Fruit fly (Drosophila melanogaster): ENCODE results near the gene okr.
A peak's percentile ranks its signal among the peaks of the same experiment; 100 is the strongest.

The okr gene

dm6 chr2L:3001953-3002352 is 9.4 kb upstream of the okr start:
- no peak for TF ChIP-seq Pif1B (GFP tag; optimal IDR thresholded peaks at IDR 0.05)
- TF ChIP-seq CG32121 (GFP tag; IDR thresholded peaks at IDR 0.05): peak; percentile 17; the same call in 1 of the 2 replicates
- TF ChIP-seq CG17806 (tag; optimal IDR thresholded peaks at IDR 0.05): no peak
- TF ChIP-seq CG14655 (GFP tag; optimal IDR thresholded peaks at IDR 0.05): no peak
- no peak for TF ChIP-seq Pif1A (GFP tag; optimal IDR thresholded peaks at IDR 0.05)
- no peak for TF ChIP-seq CG34367 (tag; optimal IDR thresholded peaks at IDR 0.05)
- no peak for TF ChIP-seq CG15710 (tag; optimal IDR thresholded peaks at IDR 0.05)
- no peak for TF ChIP-seq CG10348 (GFP tag; IDR thresholded peaks at IDR 0.05)
- TF ChIP-seq CG8301 (tag; optimal IDR thresholded peaks at IDR 0.05): peak; percentile 69
- TF ChIP-seq Snoo (tag; optimal IDR thresholded peaks at IDR 0.05): no peak
- TF ChIP-seq CG13204 (GFP tag; optimal IDR thresholded peaks at IDR 0.05): no peak
- TF ChIP-seq D1 (tag; optimal IDR thresholded peaks at IDR 0.05): no peak
- no peak for TF ChIP-seq rn (GFP tag; IDR thresholded peaks at IDR 0.05)
- peak; percentile 3 for TF ChIP-seq CG9948 (tag; optimal IDR thresholded peaks at IDR 0.05)
- peak; percentile 53; the same call in 1 of the 2 replicates for TF ChIP-seq Ets98B (GFP tag; IDR thresholded peaks at IDR 0.05)
- TF ChIP-seq EcR (GFP tag; optimal IDR thresholded peaks at IDR 0.05): no peak
- no peak for TF ChIP-seq fd96Ca (GFP tag; IDR thresholded peaks at IDR 0.05)
- TF ChIP-seq CG12605 (GFP tag; IDR thresholded peaks at IDR 0.05): peak; percentile 39; the same call in 1 of the 2 replicates
- no peak for TF ChIP-seq CG8159 (tag; optimal IDR thresholded peaks at IDR 0.05)
- TF ChIP-seq CG4496 (GFP tag; IDR thresholded peaks at IDR 0.05): 0 out of 3 replicates have a peak, but pooled peaks have one; percentile 47
- no peak for TF ChIP-seq gl (tag; optimal IDR thresholded peaks at IDR 0.05)

- TF ChIP-seq CG13204 (GFP tag; optimal IDR thresholded peaks at IDR 0.05): peak; percentile 50
- peak; percentile 51; the same call in 1 of the 2 replicates for TF ChIP-seq CG12605 (GFP tag; IDR thresholded peaks at IDR 0.05)
- no peak for TF ChIP-seq CG9948 (tag; optimal IDR thresholded peaks at IDR 0.05)
These were observed 8.0 kb upstream of the okr start for dm6 chr2L:3000517-3000934.

- TF ChIP-seq CG34367 (tag; optimal IDR thresholded peaks at IDR 0.05): no peak
- TF ChIP-seq CG15710 (tag; optimal IDR thresholded peaks at IDR 0.05): no peak
- no peak for TF ChIP-seq CG14655 (GFP tag; optimal IDR thresholded peaks at IDR 0.05)
- 0 out of 3 replicates have a peak, but pooled peaks have one; percentile 30 for TF ChIP-seq CG4496 (GFP tag; IDR thresholded peaks at IDR 0.05)
These were observed 7.0 kb upstream of the okr start for dm6 chr2L:2999609-3000008.

DNA sequence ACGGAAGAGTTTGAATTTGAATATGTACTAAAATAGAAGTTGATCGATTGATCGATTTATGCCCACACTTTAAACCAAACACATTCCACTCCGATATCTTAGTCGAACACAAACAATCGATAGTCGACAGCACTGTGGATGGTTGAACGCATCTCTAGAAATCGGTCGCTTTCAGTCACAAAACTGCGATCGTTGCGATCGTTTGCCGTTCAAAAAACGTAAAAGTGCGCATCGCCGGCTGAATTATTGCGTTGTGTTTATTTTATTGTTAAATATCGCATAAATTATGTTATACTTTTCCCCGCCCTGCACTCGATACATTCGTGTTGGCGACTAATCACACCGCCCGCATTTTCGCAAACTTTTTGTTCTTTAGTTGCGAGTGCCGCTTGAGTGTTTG is 6.6 kb upstream of the okr start, which contains the start of gene Ccdc85:
TSS of gene Ccdc85 (plus strand) at position 174 of the 400 bp plus-strand sequence.
- TF ChIP-seq CG17806 (tag; optimal IDR thresholded peaks at IDR 0.05): no peak
- TF ChIP-seq CG13204 (GFP tag; optimal IDR thresholded peaks at IDR 0.05): no peak
- TF ChIP-seq Pif1B (GFP tag; optimal IDR thresholded peaks at IDR 0.05): no peak
- TF ChIP-seq CG8159 (tag; optimal IDR thresholded peaks at IDR 0.05): no peak
- TF ChIP-seq gl (tag; optimal IDR thresholded peaks at IDR 0.05): no peak
- TF ChIP-seq Pif1A (GFP tag; optimal IDR thresholded peaks at IDR 0.05): no peak
- TF ChIP-seq rn (GFP tag; IDR thresholded peaks at IDR 0.05): no peak
- no peak for TF ChIP-seq CG10348 (GFP tag; IDR thresholded peaks at IDR 0.05)
- TF ChIP-seq CG9948 (tag; optimal IDR thresholded peaks at IDR 0.05): no peak
- TF ChIP-seq CG32121 (GFP tag; IDR thresholded peaks at IDR 0.05): no peak
- TF ChIP-seq EcR (GFP tag; optimal IDR thresholded peaks at IDR 0.05): peak; percentile 3
- no peak for TF ChIP-seq CG15710 (tag; optimal IDR thresholded peaks at IDR 0.05)
- TF ChIP-seq CG12605 (GFP tag; IDR thresholded peaks at IDR 0.05): 0 out of 2 replicates have a peak, but pooled peaks have one; percentile 11
- no peak for TF ChIP-seq Ets98B (GFP tag; IDR thresholded peaks at IDR 0.05)
- no peak for TF ChIP-seq D1 (tag; optimal IDR thresholded peaks at IDR 0.05)

dm6 chr2L:2993702-2994101 is 1.1 kb upstream of the okr start:
- peak; percentile 21; the same call in 1 of the 2 replicates for TF ChIP-seq CG32121 (GFP tag; IDR thresholded peaks at IDR 0.05)
- TF ChIP-seq CG10348 (GFP tag; IDR thresholded peaks at IDR 0.05): no peak
- TF ChIP-seq fd96Ca (GFP tag; IDR thresholded peaks at IDR 0.05): 0 out of 3 replicates have a peak, but pooled peaks have one; percentile 22

DNA sequence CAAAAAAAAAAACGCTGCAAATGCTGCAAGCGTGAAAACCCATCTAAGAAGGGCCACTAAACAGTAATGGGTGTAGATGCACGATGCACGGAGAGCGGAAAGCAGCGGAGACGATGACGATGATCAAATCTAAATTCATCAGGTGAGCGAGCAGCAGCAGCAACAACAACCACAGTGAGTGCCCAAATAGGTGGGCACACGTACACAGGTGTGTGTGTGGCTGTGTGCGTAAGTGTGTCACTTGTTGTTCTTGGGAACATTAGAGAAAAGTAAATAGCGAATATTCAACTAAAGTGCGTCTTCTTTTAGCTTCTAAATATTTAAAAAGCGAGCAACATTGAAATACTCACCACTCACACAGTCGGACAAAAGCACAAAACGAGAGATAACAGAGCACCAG is 677 bp upstream of the okr start:
- TF ChIP-seq D1 (tag; optimal IDR thresholded peaks at IDR 0.05): no peak
- no peak for TF ChIP-seq CG32121 (GFP tag; IDR thresholded peaks at IDR 0.05)
- no peak for TF ChIP-seq CG17806 (tag; optimal IDR thresholded peaks at IDR 0.05)
- TF ChIP-seq fd96Ca (GFP tag; IDR thresholded peaks at IDR 0.05): no peak
- no peak for TF ChIP-seq CG9948 (tag; optimal IDR thresholded peaks at IDR 0.05)
- no peak for TF ChIP-seq CG8301 (tag; optimal IDR thresholded peaks at IDR 0.05)
- no peak for TF ChIP-seq Ets98B (GFP tag; IDR thresholded peaks at IDR 0.05)
- TF ChIP-seq CG13204 (GFP tag; optimal IDR thresholded peaks at IDR 0.05): no peak
- TF ChIP-seq CG12605 (GFP tag; IDR thresholded peaks at IDR 0.05): no peak
- no peak for TF ChIP-seq CG4496 (GFP tag; IDR thresholded peaks at IDR 0.05)
- no peak for TF ChIP-seq CG10348 (GFP tag; IDR thresholded peaks at IDR 0.05)
- TF ChIP-seq CG14655 (GFP tag; optimal IDR thresholded peaks at IDR 0.05): no peak
- TF ChIP-seq CG34367 (tag; optimal IDR thresholded peaks at IDR 0.05): no peak
- TF ChIP-seq rn (GFP tag; IDR thresholded peaks at IDR 0.05): no peak
- no peak for TF ChIP-seq Pif1A (GFP tag; optimal IDR thresholded peaks at IDR 0.05)
- no peak for TF ChIP-seq Snoo (tag; optimal IDR thresholded peaks at IDR 0.05)
- TF ChIP-seq CG8159 (tag; optimal IDR thresholded peaks at IDR 0.05): no peak
- TF ChIP-seq EcR (GFP tag; optimal IDR thresholded peaks at IDR 0.05): no peak
- TF ChIP-seq CG15710 (tag; optimal IDR thresholded peaks at IDR 0.05): no peak
